Worm (Caenorhabditis elegans): ENCODE data around the gene F14D7.1.

DNA sequence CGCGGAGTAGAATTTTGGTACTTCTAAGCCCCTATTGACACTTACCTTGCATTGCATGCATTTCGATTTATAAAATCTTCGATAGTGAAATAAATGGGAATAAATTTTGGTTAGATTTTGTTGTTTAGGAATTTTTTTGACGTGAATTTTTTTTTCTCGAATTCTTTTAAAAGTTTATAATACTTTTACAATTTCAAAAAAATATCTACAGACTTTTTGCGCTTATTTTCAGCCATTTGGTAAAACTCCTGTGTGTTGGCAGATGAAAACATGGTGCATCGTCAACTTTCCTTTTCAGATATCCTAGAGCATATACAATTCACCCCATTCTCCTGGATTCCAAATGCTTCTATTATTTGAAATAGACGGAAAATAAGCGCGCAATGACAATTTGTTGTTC, 1.4 kb upstream of the F14D7.1 start, which contains the start of gene F14D7.18:
- TF ChIP-seq tbp1 (GFP tag; optimal IDR thresholded peaks at IDR 0.05) (no peak), F49E8.2 (tag; optimal IDR thresholded peaks at IDR 0.05; ENCODE audit: insufficient read depth) (no peak), B0336.3 (GFP tag; IDR thresholded peaks at IDR 0.05) (no peak), dox-1 (GFP tag; IDR thresholded peaks at IDR 0.05) (no peak), F22D6.2 (tag; optimal IDR thresholded peaks at IDR 0.05) (no peak), B0261.1 (tag; optimal IDR thresholded peaks at IDR 0.05) (no peak), madf-3 (GFP tag; IDR thresholded peaks at IDR 0.05) (no peak), F37B4.10 (GFP tag; IDR thresholded peaks at IDR 0.05) (no peak), sea-2 (GFP tag; IDR thresholded peaks at IDR 0.05) (no peak), snpc-1.1 (tag; optimal IDR thresholded peaks at IDR 0.05; ENCODE audit: insufficient read depth) (no peak), mcd-1 (GFP tag; IDR thresholded peaks at IDR 0.05) (no peak), cebp-1 (GFP tag; IDR thresholded peaks at IDR 0.05) (no peak), cebp-1 (tag; optimal IDR thresholded peaks at IDR 0.05) (no peak), sptf-2 (GFP tag; optimal IDR thresholded peaks at IDR 0.05) (no peak)
